Worm (Caenorhabditis elegans) whole organism, L1 larva: Measurements from ENCODE around the gene H25P19.1.

Experiments used
- nhr-28 ChIP-seq: fragments of 150-350 bp; optimal IDR thresholded peaks from 2 replicates; lab custom pipeline; 2014; ENCODE audit warnings: missing biosample characterization, missing genetic modification characterization
- ztf-4 ChIP-seq: fragments of 150-350 bp; optimal IDR thresholded peaks from 2 replicates; lab custom pipeline; 2014; ENCODE audit warnings: missing biosample characterization, missing genetic modification characterization

- TF ChIP-seq nhr-28 (tag; lab: Kevin White, UChicago) (no peak), ztf-4 (tag; lab: Kevin White, UChicago) (no peak)
Measured at ce11 chrV:699489-700129, 12.1 kb downstream of the H25P19.1 start, which contains the start of the genes ugt-29 and srx-5.
